Fruit fly (Drosophila melanogaster) whole organism, embryonic: ENCODE data around the gene Ypel.

Experiments used
- B-H1 ChIP-seq: fragments of 200-800 bp; sonication (Bioruptor generic); IDR thresholded peaks from 3 replicates; pipeline ENCODE4 v1.3.6; 2022; ENCODE audit warnings: missing biosample characterization, missing genetic modification characterization
- CG10959 ChIP-seq: fragments of 200-800 bp; sonication (Bioruptor generic); IDR thresholded peaks from 2 replicates; pipeline ENCODE4 v1.3.6; 2022; ENCODE audit warnings: missing biosample characterization, missing genetic modification characterization
- CG11398 ChIP-seq: fragments of 200-800 bp; sonication (Bioruptor generic); optimal IDR thresholded peaks from 2 replicates; lab custom pipeline; 2016; ENCODE audit warnings: missing biosample characterization, missing genetic modification characterization
- CG11696 ChIP-seq: fragments of 200-800 bp; sonication (Bioruptor generic); IDR thresholded peaks from 2 replicates; pipeline ENCODE4 v1.3.6; 2022; ENCODE audit warnings: missing biosample characterization, missing genetic modification characterization
- CG11723 ChIP-seq: fragments of 200-800 bp; sonication (Bioruptor generic); optimal IDR thresholded peaks from 2 replicates; lab custom pipeline; 2017; ENCODE audit warnings: missing biosample characterization, mild to moderate bottlenecking, missing genetic modification characterization
- CG12744 ChIP-seq: fragments of 200-800 bp; sonication (Bioruptor generic); optimal IDR thresholded peaks from 2 replicates; lab custom pipeline; 2016; ENCODE audit warnings: missing biosample characterization, missing genetic modification characterization
- CG1602 ChIP-seq: fragments of 200-800 bp; sonication (Bioruptor generic); optimal IDR thresholded peaks from 3 replicates; lab custom pipeline; 2016; ENCODE audit warnings: missing biosample characterization, missing genetic modification characterization
- CG16779 ChIP-seq: fragments of 200-800 bp; sonication (Bioruptor generic); IDR thresholded peaks from 2 replicates; pipeline ENCODE4 v1.3.6; 2022; ENCODE audit warnings: missing biosample characterization, missing genetic modification characterization
- CG18011 ChIP-seq: fragments of 200-800 bp; sonication (Bioruptor generic); optimal IDR thresholded peaks from 2 replicates; lab custom pipeline; 2017; ENCODE audit warnings: missing biosample characterization, missing genetic modification characterization, mild to moderate bottlenecking, moderate library complexity, missing genotype
- CG18262 ChIP-seq: fragments of 200-800 bp; optimal IDR thresholded peaks from 3 replicates; lab custom pipeline; 2019; ENCODE audit warnings: missing biosample characterization, mild to moderate bottlenecking, missing genetic modification characterization, moderate library complexity
- CG1832 ChIP-seq: fragments of 200-800 bp; sonication (Bioruptor generic); optimal IDR thresholded peaks from 2 replicates; lab custom pipeline; 2017; ENCODE audit warnings: missing biosample characterization, mild to moderate bottlenecking, missing genetic modification characterization, inconsistent platforms
- CG18619 ChIP-seq: fragments of 200-800 bp; sonication (Bioruptor generic); optimal IDR thresholded peaks from 3 replicates; lab custom pipeline; 2017; ENCODE audit warnings: missing biosample characterization, mild to moderate bottlenecking, missing genetic modification characterization
- CG31388 ChIP-seq: fragments of 200-800 bp; sonication (Bioruptor generic); optimal IDR thresholded peaks from 2 replicates; lab custom pipeline; 2016; ENCODE audit warnings: missing biosample characterization, missing genetic modification characterization
- CG6689 ChIP-seq: fragments of 200-800 bp; sonication (Bioruptor generic); IDR thresholded peaks from 2 replicates; pipeline ENCODE4 v1.3.6; 2022; ENCODE audit warnings: missing biosample characterization, missing genetic modification characterization
- CG7357 ChIP-seq: fragments of 200-800 bp; sonication (Bioruptor generic); IDR thresholded peaks from 3 replicates; pipeline ENCODE4 v1.3.6; 2022; ENCODE audit warnings: missing biosample characterization, missing genetic modification characterization
- CG7556 ChIP-seq: fragments of 200-800 bp; sonication (Bioruptor generic); optimal IDR thresholded peaks from 2 replicates; lab custom pipeline; 2017; ENCODE audit warnings: missing biosample characterization, mild to moderate bottlenecking, missing genetic modification characterization
- Camta ChIP-seq: fragments of 200-800 bp; sonication (Bioruptor generic); optimal IDR thresholded peaks from 2 replicates; lab custom pipeline; 2016; ENCODE audit warnings: missing biosample characterization, missing genetic modification characterization
- Dad ChIP-seq: fragments of 200-800 bp; sonication (Bioruptor generic); optimal IDR thresholded peaks from 3 replicates; lab custom pipeline; 2016; ENCODE audit warnings: missing biosample characterization, missing genetic modification characterization
- Dip3 ChIP-seq: fragments of 200-800 bp; sonication (Bioruptor generic); optimal IDR thresholded peaks from 3 replicates; lab custom pipeline; 2016; ENCODE audit warnings: missing biosample characterization, missing genetic modification characterization
- Dll ChIP-seq: fragments of 200-800 bp; sonication (Bioruptor generic); IDR thresholded peaks from 4 replicates; pipeline ENCODE4 v1.3.6; 2022; ENCODE audit warnings: missing biosample characterization, missing genetic modification characterization; ENCODE audit not compliant: partially characterized antibody
- Ets65A ChIP-seq: fragments of 200-800 bp; sonication (Bioruptor generic); peaks from one replicate; lab custom pipeline; 2016; ENCODE audit warnings: missing biosample characterization, missing genetic modification characterization
- Gsc ChIP-seq: fragments of 200-800 bp; sonication (Bioruptor generic); IDR thresholded peaks from 2 replicates; pipeline ENCODE4 v1.3.6; 2022; ENCODE audit warnings: missing biosample characterization, missing genetic modification characterization
- HLH3B ChIP-seq: fragments of 200-800 bp; sonication (Bioruptor generic); IDR thresholded peaks from 2 replicates; pipeline ENCODE4 v1.3.6; 2022; ENCODE audit warnings: missing biosample characterization, missing genetic modification characterization
- HLH54F ChIP-seq: fragments of 200-800 bp; sonication (Bioruptor generic); optimal IDR thresholded peaks from 3 replicates; lab custom pipeline; 2016; ENCODE audit warnings: missing biosample characterization, missing genetic modification characterization
- Hmr ChIP-seq: fragments of 200-800 bp; sonication (Bioruptor generic); optimal IDR thresholded peaks from 3 replicates; lab custom pipeline; 2017; ENCODE audit warnings: mild to moderate bottlenecking, missing biosample characterization, missing genetic modification reagents, missing genetic modification characterization
- NC2α ChIP-seq: fragments of 200-800 bp; sonication (Bioruptor generic); optimal IDR thresholded peaks from 2 replicates; lab custom pipeline; 2016; ENCODE audit warnings: missing biosample characterization, missing genetic modification characterization
- NC2β ChIP-seq: fragments of 200-800 bp; sonication (Bioruptor generic); optimal IDR thresholded peaks from 2 replicates; lab custom pipeline; 2016; ENCODE audit warnings: missing biosample characterization, missing genetic modification characterization
- Pdp1 ChIP-seq, 2 experiments: fragments of 200-800 bp; sonication (Bioruptor generic); optimal IDR thresholded peaks; 3 replicates each; lab custom pipeline; 2016; ENCODE audit warnings: missing biosample characterization in 2 of 2, missing genetic modification characterization in 2 of 2, mild to moderate bottlenecking in 1 of 2, moderate library complexity in 1 of 2
- Ravus ChIP-seq: fragments of 200-800 bp; sonication (Bioruptor generic); IDR thresholded peaks from 2 replicates; pipeline ENCODE4 v1.3.6; 2022; ENCODE audit warnings: missing biosample characterization, missing genetic modification characterization
- TFAM ChIP-seq: fragments of 200-800 bp; sonication (Bioruptor generic); optimal IDR thresholded peaks from 2 replicates; lab custom pipeline; 2017; ENCODE audit warnings: missing biosample characterization, missing genetic modification characterization, inconsistent platforms
- Taf1 ChIP-seq: fragments of 200-800 bp; sonication (Bioruptor generic); IDR thresholded peaks from 2 replicates; pipeline ENCODE4 v1.3.6; 2022; ENCODE audit warnings: missing biosample characterization, missing genetic modification characterization
- YL-1 ChIP-seq: fragments of 200-800 bp; sonication (Bioruptor generic); optimal IDR thresholded peaks from 3 replicates; lab custom pipeline; 2017; ENCODE audit warnings: missing biosample characterization, mild to moderate bottlenecking, missing genetic modification characterization
- ase ChIP-seq: fragments of 200-800 bp; sonication (Bioruptor generic); IDR thresholded peaks from 3 replicates; pipeline ENCODE4 v1.3.6; 2022; ENCODE audit warnings: missing biosample characterization, missing genetic modification characterization
- ash1 ChIP-seq: fragments of 200-800 bp; sonication (Bioruptor generic); optimal IDR thresholded peaks from 2 replicates; lab custom pipeline; 2018; ENCODE audit warnings: missing biosample characterization, mild to moderate bottlenecking, missing genetic modification characterization
- bbx ChIP-seq: fragments of 200-800 bp; sonication (Bioruptor generic); IDR thresholded peaks from 2 replicates; pipeline ENCODE4 v1.3.6; 2022; ENCODE audit warnings: missing biosample characterization, missing genetic modification characterization; ENCODE audit not compliant: partially characterized antibody
- cato ChIP-seq: fragments of 200-800 bp; sonication (Bioruptor generic); optimal IDR thresholded peaks from 2 replicates; lab custom pipeline; 2016; ENCODE audit warnings: missing biosample characterization, missing genetic modification characterization, borderline replicate concordance
- croc ChIP-seq: fragments of 200-800 bp; sonication (Bioruptor generic); conservative IDR thresholded peaks from 3 replicates; pipeline ENCODE4 v1.3.6; 2022; ENCODE audit warnings: missing biosample characterization, missing genetic modification characterization
- dimm ChIP-seq: fragments of 200-800 bp; sonication (Bioruptor generic); IDR thresholded peaks from 2 replicates; pipeline ENCODE4 v1.3.6; 2022; ENCODE audit warnings: missing biosample characterization, missing genetic modification characterization
- dmrt11E ChIP-seq: fragments of 200-800 bp; sonication (Bioruptor generic); optimal IDR thresholded peaks from 3 replicates; lab custom pipeline; 2018; ENCODE audit warnings: missing biosample characterization, mild to moderate bottlenecking, missing genetic modification characterization, moderate library complexity
- emc ChIP-seq: fragments of 200-800 bp; sonication (Bioruptor generic); optimal IDR thresholded peaks from 2 replicates; lab custom pipeline; 2016; ENCODE audit warnings: missing biosample characterization, missing genetic modification characterization
- esg ChIP-seq: fragments of 200-800 bp; sonication (Bioruptor generic); conservative IDR thresholded peaks from 2 replicates; pipeline ENCODE4 v1.3.6; 2022; ENCODE audit warnings: missing biosample characterization, missing genetic modification characterization
- gce ChIP-seq: fragments of 200-800 bp; sonication (Bioruptor generic); IDR thresholded peaks from 3 replicates; pipeline ENCODE4 v1.3.6; 2022; ENCODE audit warnings: missing biosample characterization, missing genetic modification characterization
- grau ChIP-seq: fragments of 200-800 bp; optimal IDR thresholded peaks from 3 replicates; lab custom pipeline; 2019; ENCODE audit warnings: missing biosample characterization, mild to moderate bottlenecking, missing genetic modification characterization, moderate library complexity
- jigr1 ChIP-seq: fragments of 200-800 bp; sonication (Bioruptor generic); IDR thresholded peaks from 3 replicates; pipeline ENCODE4 v1.3.6; 2022; ENCODE audit warnings: missing biosample characterization, missing genetic modification characterization
- kni ChIP-seq: fragments of 200-800 bp; sonication (Bioruptor generic); optimal IDR thresholded peaks from 3 replicates; lab custom pipeline; 2017; ENCODE audit warnings: mild to moderate bottlenecking, missing biosample characterization, missing genetic modification reagents, missing genetic modification characterization
- luna ChIP-seq: fragments of 200-800 bp; sonication (Bioruptor generic); optimal IDR thresholded peaks from 2 replicates; lab custom pipeline; 2016; ENCODE audit warnings: missing biosample characterization, missing genetic modification characterization
- pita ChIP-seq: fragments of 200-800 bp; sonication (Bioruptor generic); optimal IDR thresholded peaks from 2 replicates; lab custom pipeline; 2017; ENCODE audit warnings: missing biosample characterization, mild to moderate bottlenecking, missing genetic modification characterization
- run ChIP-seq: fragments of 200-800 bp; sonication (Bioruptor generic); optimal IDR thresholded peaks from 3 replicates; lab custom pipeline; 2018; ENCODE audit warnings: missing biosample characterization, mild to moderate bottlenecking, missing genetic modification characterization
- tll ChIP-seq, 2 experiments: fragments of 200-800 bp in 1 of 2; fragments of >200 bp in 1 of 2; sonication (Bioruptor generic) in 1 of 2; optimal IDR thresholded peaks; 2 replicates each; lab custom pipeline; 2017 to 2019; ENCODE audit warnings: missing biosample characterization in 2 of 2, missing genetic modification characterization in 2 of 2, mild to moderate bottlenecking in 1 of 2, moderate library complexity in 1 of 2
- toy ChIP-seq: fragments of 200-800 bp; sonication (Bioruptor generic); IDR thresholded peaks from 2 replicates; pipeline ENCODE4 v1.3.6; 2022; ENCODE audit warnings: missing biosample characterization, missing genetic modification characterization

Ypel gene

dm6 chrX:10184355-10185058 lies 27.7 kb downstream of the Ypel start (continued):
- TF ChIP-seq pita (no peak), dimm (GFP tag; lab: Robert Waterston, UW) (no peak), ash1 (GFP tag; lab: Kevin White, UChicago) (no peak), HLH3B (GFP tag; lab: Robert Waterston, UW) (peak; percentile 73), tll (GFP tag; optimal IDR thresholded peaks at IDR 0.05; lab: Kevin White, UChicago) (no peak), CG7357 (peak; percentile 61; the same call in 1 of the 3 replicates), NC2α (no peak), NC2β (GFP tag; lab: Kevin White, UChicago) (no peak), CG10959 (no peak), HLH54F (GFP tag; lab: Kevin White, UChicago) (peak; percentile 28), CG12744 (no peak), Ets65A (peak; percentile 27), B-H1 (GFP tag; lab: Robert Waterston, UW) (peak; percentile 39; the same call in 1 of the 3 replicates), CG18011 (GFP tag; lab: Kevin White, UChicago) (no peak), CG11696 (GFP tag; lab: Robert Waterston, UW) (0 out of 2 replicates have a peak, but pooled peaks have one; percentile 29), jigr1 (peak; percentile 42; the same call in 1 of the 3 replicates), dmrt11E (tag; lab: Kevin White, UChicago) (no peak), CG11398 (no peak), Gsc (GFP tag; lab: Robert Waterston, UW) (no peak), gce (GFP tag; lab: Robert Waterston, UW) (peak; percentile 25; the same call in 1 of the 3 replicates), Pdp1 (GFP tag; optimal IDR thresholded peaks at IDR 0.05; lab: Kevin White, UChicago) (peak in 1 of 2 experiments; percentile 51), CG18262 (tag; lab: Kevin White, UChicago) (peak; percentile 1), Ravus (GFP tag; lab: Robert Waterston, UW) (0 out of 2 replicates have a peak, but pooled peaks have one; percentile 2), bbx (GFP tag; lab: Robert Waterston, UW) (no peak), grau (tag; lab: Kevin White, UChicago) (peak; percentile 61), CG1602 (no peak), luna (GFP tag; lab: Kevin White, UChicago) (no peak), esg (GFP tag; lab: Robert Waterston, UW) (peak; percentile 65), CG11723 (no peak), toy (GFP tag; lab: Robert Waterston, UW) (no peak), CG18619 (GFP tag; lab: Kevin White, UChicago) (peak; percentile 41), CG6689 (peak; percentile 54), croc (0 out of 3 replicates have a peak, but pooled peaks have one; percentile 24), run (tag; lab: Kevin White, UChicago) (no peak), CG1832 (GFP tag; lab: Kevin White, UChicago) (no peak), cato (GFP tag; lab: Kevin White, UChicago) (no peak), Dip3 (GFP tag; lab: Kevin White, UChicago) (peak; percentile 42), Dad (peak; percentile 15), Dll (GFP tag; lab: Robert Waterston, UW) (no peak), kni (GFP tag; lab: Kevin White, UChicago) (no peak), Camta (GFP tag; lab: Kevin White, UChicago) (no peak), CG16779 (peak; percentile 42; the same call in 1 of the 2 replicates), CG31388 (GFP tag; lab: Kevin White, UChicago) (no peak), YL-1 (GFP tag; lab: Kevin White, UChicago) (no peak), Hmr (GFP tag; lab: Kevin White, UChicago) (peak; percentile 82), TFAM (GFP tag; lab: Kevin White, UChicago) (no peak), ase (GFP tag; lab: Robert Waterston, UW) (no peak), CG7556 (GFP tag; lab: Kevin White, UChicago) (peak; percentile 73), Taf1 (GFP tag; lab: Robert Waterston, UW) (peak; percentile 79), emc (GFP tag; lab: Kevin White, UChicago) (no peak)
